Worm (Caenorhabditis elegans): Measurements from ENCODE around the gene jbts-14.
"Not testable (repeated sequence)": the region's sequence is repeated elsewhere in the genome, so short reads cannot be mapped to it uniquely, and the experiment has no call there.

jbts-14 gene

DNA sequence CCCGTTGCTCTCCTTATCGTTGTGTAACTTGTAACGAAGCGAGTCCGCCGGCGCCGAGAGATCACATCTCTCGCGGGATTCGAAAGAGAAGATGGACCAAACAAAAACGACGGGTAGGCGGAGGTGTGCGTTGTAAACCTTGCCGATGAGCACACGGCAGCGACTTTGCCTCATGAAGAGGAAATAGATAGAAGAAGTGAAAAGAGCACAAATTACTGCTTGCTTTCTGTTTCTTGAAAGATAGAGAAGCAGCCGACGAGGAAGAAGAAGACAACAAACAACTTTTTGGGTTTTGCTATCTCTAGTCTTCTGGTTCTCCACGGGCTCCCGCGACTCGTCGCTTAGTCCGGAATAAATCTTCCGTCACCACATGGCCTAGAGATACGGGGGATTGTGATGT is 19.7 kb downstream of the jbts-14 start:
- TF ChIP-seq tbx-2 (tag; optimal IDR thresholded peaks at IDR 0.05) (peak; percentile 12), unc-130 (tag; optimal IDR thresholded peaks at IDR 0.05) (peak; percentile 31), mdl-1 (tag; optimal IDR thresholded peaks at IDR 0.05) (peak in 1 of 2 experiments; percentile 50), C34B4.2 (tag; optimal IDR thresholded peaks at IDR 0.05) (no peak), nhr-20 (tag; optimal IDR thresholded peaks at IDR 0.05) (peak; percentile 59), mab-9 (GFP tag; IDR thresholded peaks at IDR 0.05) (no peak), alr-1 (tag; optimal IDR thresholded peaks at IDR 0.05; ENCODE audit: borderline replicate concordance) (no peak), nhr-90 (tag; optimal IDR thresholded peaks at IDR 0.05; ENCODE audit: poor library complexity) (no peak), irx-1 (tag; optimal IDR thresholded peaks at IDR 0.05) (no peak), ets-5 (GFP tag; IDR thresholded peaks at IDR 0.05) (no peak), swsn-7 (tag; optimal IDR thresholded peaks at IDR 0.05) (peak; percentile 26), tlp-1 (tag; optimal IDR thresholded peaks at IDR 0.05) (no peak), elt-3 (tag; optimal IDR thresholded peaks at IDR 0.05) (no peak), lsy-2 (tag; optimal IDR thresholded peaks at IDR 0.05) (peak in 1 of 2 experiments; percentile 62), fkh-4 (tag; optimal IDR thresholded peaks at IDR 0.05; ENCODE audit: borderline replicate concordance) (peak; percentile 34), vab-15 (tag; optimal IDR thresholded peaks at IDR 0.05) (no peak), lin-35 (GFP tag; optimal IDR thresholded peaks at IDR 0.05) (peak in 1 of 2 experiments; percentile 13), lin-14 (GFP tag; optimal IDR thresholded peaks at IDR 0.05) (peak; percentile 85), unc-62 (GFP tag; optimal IDR thresholded peaks at IDR 0.05) (no peak), nhr-237 (tag; optimal IDR thresholded peaks at IDR 0.05) (no peak), aha-1 (tag; optimal IDR thresholded peaks at IDR 0.05) (no peak), rnt-1 (tag; optimal IDR thresholded peaks at IDR 0.05) (peak; percentile 45), lin-13 (GFP tag; optimal IDR thresholded peaks at IDR 0.05) (no peak), isw-1 (GFP tag; IDR thresholded peaks at IDR 0.05) (no peak), nhr-77 (tag; optimal IDR thresholded peaks at IDR 0.05) (no peak), ztf-4 (tag; optimal IDR thresholded peaks at IDR 0.05) (peak; percentile 5), ceh-63 (GFP tag; optimal IDR thresholded peaks at IDR 0.05) (no peak), snu-23 (GFP tag; optimal IDR thresholded peaks at IDR 0.05) (peak; percentile 56), pag-3 (tag; optimal IDR thresholded peaks at IDR 0.05; ENCODE audit: borderline replicate concordance, insufficient read depth) (peak; percentile 97), sox-4 (tag; optimal IDR thresholded peaks at IDR 0.05) (no peak), hlh-17 (GFP tag; optimal IDR thresholded peaks at IDR 0.05; ENCODE audit: borderline replicate concordance) (no peak), dsc-1 (tag; optimal IDR thresholded peaks at IDR 0.05) (peak; percentile 66), nhr-71 (tag; optimal IDR thresholded peaks at IDR 0.05) (peak; percentile 80), fos-1 (tag; optimal IDR thresholded peaks at IDR 0.05) (no peak), nhr-19 (GFP tag; conservative IDR thresholded peaks at IDR 0.05) (peak; percentile 46), C16A3.4 (tag; optimal IDR thresholded peaks at IDR 0.05) (no peak)

DNA sequence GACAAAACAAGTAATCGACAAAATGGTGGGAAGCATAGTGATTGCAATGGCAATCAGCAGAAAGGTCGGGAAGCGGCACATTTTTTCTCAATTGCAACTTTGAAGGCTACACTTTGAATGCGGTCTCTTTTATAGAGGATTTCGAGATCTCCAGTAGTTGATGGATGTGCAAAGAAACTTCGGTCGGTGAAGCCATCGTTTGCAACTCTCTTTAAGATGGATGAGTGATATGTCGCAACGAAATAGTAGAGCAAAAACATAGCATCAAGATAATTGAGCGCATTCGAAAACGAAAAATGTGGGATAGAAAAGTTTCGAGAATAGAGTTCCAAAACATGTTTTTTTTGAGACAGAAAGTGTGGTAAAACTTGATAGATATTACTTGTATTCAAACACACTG is 23.2 kb downstream of the jbts-14 start, which contains the start of gene EGAP4.1:
TSS of gene EGAP4.1 (minus strand) at position 101 of the 400 bp plus-strand sequence.
- TF ChIP-seq egl-13 (tag; optimal IDR thresholded peaks at IDR 0.05) (no peak), ceh-82 (tag; optimal IDR thresholded peaks at IDR 0.05) (no peak), lin-14 (GFP tag; optimal IDR thresholded peaks at IDR 0.05) (peak; percentile 28), nhr-19 (GFP tag; conservative IDR thresholded peaks at IDR 0.05) (0 out of 2 replicates have a peak, but pooled peaks have one; percentile 12), snu-23 (GFP tag; optimal IDR thresholded peaks at IDR 0.05) (peak; percentile 2), rnt-1 (tag; optimal IDR thresholded peaks at IDR 0.05) (peak; percentile 50)

DNA sequence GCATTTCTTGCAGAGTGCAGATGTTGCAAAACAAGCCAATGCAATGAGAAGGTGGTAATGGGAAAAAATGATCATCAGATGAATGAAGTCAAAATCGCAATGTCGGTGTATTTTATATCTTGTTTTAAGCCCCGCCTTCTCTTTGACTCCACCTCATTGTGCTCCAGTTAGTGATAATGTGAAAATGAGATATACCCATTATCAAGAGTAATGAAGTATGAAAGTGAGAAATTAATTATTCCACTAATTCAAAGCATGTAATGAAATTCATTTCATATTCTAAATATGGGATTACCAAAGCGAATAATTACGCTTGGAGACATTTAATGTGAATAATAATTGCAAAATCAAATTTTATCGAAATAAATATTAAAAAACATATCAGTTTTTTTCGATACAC is 27.7 kb downstream of the jbts-14 start, which contains the start of gene M02D8.6:
TSS of gene M02D8.6 (minus strand) at position 101 of the 400 bp plus-strand sequence.
- TF ChIP-seq sox-4 (tag; optimal IDR thresholded peaks at IDR 0.05); grh-1 (GFP tag; IDR thresholded peaks at IDR 0.05); elt-3 (tag; optimal IDR thresholded peaks at IDR 0.05): not testable (repeated sequence)

Measured in whole organism, L1 larva.